Worm (Caenorhabditis elegans): ENCODE results near the gene best-23.
A peak's percentile ranks its signal among the peaks of the same experiment; 100 is the strongest.

ce11 chrII:7930671-7931070, 23.3 kb upstream of the best-23 start:
- TF ChIP-seq lin-39 (tag; optimal IDR thresholded peaks at IDR 0.05) (no peak), mdl-1 (tag; optimal IDR thresholded peaks at IDR 0.05) (no peak), nhr-28 (tag; optimal IDR thresholded peaks at IDR 0.05) (no peak), lsy-2 (tag; optimal IDR thresholded peaks at IDR 0.05) (peak in 1 of 2 experiments; percentile 8), fkh-10 (GFP tag; optimal IDR thresholded peaks at IDR 0.05) (no peak), ceh-82 (tag; optimal IDR thresholded peaks at IDR 0.05) (no peak), sox-4 (tag; optimal IDR thresholded peaks at IDR 0.05) (no peak), hlh-17 (GFP tag; optimal IDR thresholded peaks at IDR 0.05; ENCODE audit: borderline replicate concordance) (no peak), fos-1 (tag; optimal IDR thresholded peaks at IDR 0.05) (no peak), lin-15B (tag; optimal IDR thresholded peaks at IDR 0.05) (no peak), fkh-4 (tag; optimal IDR thresholded peaks at IDR 0.05; ENCODE audit: borderline replicate concordance) (no peak), nhr-19 (GFP tag; conservative IDR thresholded peaks at IDR 0.05) (no peak), xbp-1 (tag; optimal IDR thresholded peaks at IDR 0.05) (no peak), ztf-11 (tag; optimal IDR thresholded peaks at IDR 0.05) (no peak)
